Fruit fly (Drosophila melanogaster) whole organism, embryonic: ENCODE measurements around the gene CG12301.
A peak's percentile ranks its signal among the peaks of the same experiment; 100 is the strongest.

ENCODE experiments used
- ATbp ChIP-seq: fragments of 200-800 bp; sonication (Bioruptor generic); optimal IDR thresholded peaks from 2 replicates; lab custom pipeline; 2017; ENCODE audit warnings: missing biosample characterization, mild to moderate bottlenecking, missing genetic modification characterization, missing genetic modification reagents
- CG10209 ChIP-seq: fragments of 200-800 bp; sonication (Bioruptor generic); optimal IDR thresholded peaks from 3 replicates; lab custom pipeline; 2017; ENCODE audit warnings: missing biosample characterization, mild to moderate bottlenecking, missing genetic modification characterization, missing genetic modification reagents
- CG11560 ChIP-seq: fragments of 200-800 bp; sonication (Bioruptor generic); IDR thresholded peaks from 3 replicates; pipeline ENCODE4 v1.3.6; 2022; ENCODE audit warnings: missing biosample characterization, missing genetic modification characterization
- CG12071 ChIP-seq: fragments of 200-800 bp; sonication (Bioruptor generic); optimal IDR thresholded peaks from 3 replicates; lab custom pipeline; 2018; ENCODE audit warnings: missing biosample characterization, mild to moderate bottlenecking, missing genetic modification characterization
- CG12236 ChIP-seq: fragments of 200-800 bp; sonication (Bioruptor generic); optimal IDR thresholded peaks from 2 replicates; lab custom pipeline; 2016; ENCODE audit warnings: missing biosample characterization, missing genetic modification characterization
- CG12744 ChIP-seq: fragments of 200-800 bp; sonication (Bioruptor generic); optimal IDR thresholded peaks from 2 replicates; lab custom pipeline; 2016; ENCODE audit warnings: missing biosample characterization, missing genetic modification characterization
- CG13424 ChIP-seq: fragments of 200-800 bp; sonication (Bioruptor generic); optimal IDR thresholded peaks from 2 replicates; lab custom pipeline; 2019; ENCODE audit warnings: missing biosample characterization, mild to moderate bottlenecking, missing genetic modification characterization, moderate library complexity
- CG14014 ChIP-seq: fragments of 200-800 bp; sonication (Bioruptor generic); IDR thresholded peaks from 2 replicates; pipeline ENCODE4 v1.3.6; 2022; ENCODE audit warnings: missing biosample characterization, missing genetic modification characterization
- CG14050 ChIP-seq: fragments of 200-800 bp; sonication (Bioruptor generic); IDR thresholded peaks from 3 replicates; pipeline ENCODE4 v1.3.6; 2022; ENCODE audit warnings: missing biosample characterization, missing genetic modification characterization
- CG14667 ChIP-seq: fragments of 200-800 bp; sonication (Bioruptor generic); IDR thresholded peaks from 2 replicates; pipeline ENCODE4 v1.3.6; 2022; ENCODE audit warnings: missing biosample characterization, missing genetic modification characterization
- CG16813 ChIP-seq: fragments of 200-800 bp; sonication (Bioruptor generic); IDR thresholded peaks from 3 replicates; pipeline ENCODE4 v1.3.6; 2022; ENCODE audit warnings: missing biosample characterization, missing genetic modification characterization; ENCODE audit not compliant: partially characterized antibody
- CG17359 ChIP-seq: fragments of 200-800 bp; sonication (Bioruptor generic); optimal IDR thresholded peaks from 3 replicates; lab custom pipeline; 2018; ENCODE audit warnings: missing biosample characterization, mild to moderate bottlenecking, missing genetic modification characterization, moderate library complexity
- CG1792 ChIP-seq: fragments of 200-800 bp; sonication (Bioruptor generic); optimal IDR thresholded peaks from 2 replicates; lab custom pipeline; 2016; ENCODE audit warnings: missing biosample characterization, missing genetic modification characterization
- CG18262 ChIP-seq: fragments of 200-800 bp; optimal IDR thresholded peaks from 3 replicates; lab custom pipeline; 2019; ENCODE audit warnings: missing biosample characterization, mild to moderate bottlenecking, missing genetic modification characterization, moderate library complexity
- CG31441 ChIP-seq: fragments of 200-800 bp; sonication (Bioruptor generic); IDR thresholded peaks from 2 replicates; pipeline ENCODE4 v1.3.6; 2022; ENCODE audit warnings: missing biosample characterization, missing genetic modification characterization
- CG3407 ChIP-seq: fragments of 200-800 bp; sonication (Bioruptor generic); optimal IDR thresholded peaks from 2 replicates; lab custom pipeline; 2018; ENCODE audit warnings: missing biosample characterization, mild to moderate bottlenecking, missing genetic modification characterization
- CG34376 ChIP-seq: fragments of 200-800 bp; sonication (Bioruptor generic); optimal IDR thresholded peaks from 2 replicates; lab custom pipeline; 2018; ENCODE audit warnings: missing biosample characterization, mild to moderate bottlenecking, missing genetic modification characterization
- CG7556 ChIP-seq: fragments of 200-800 bp; sonication (Bioruptor generic); optimal IDR thresholded peaks from 2 replicates; lab custom pipeline; 2017; ENCODE audit warnings: missing biosample characterization, mild to moderate bottlenecking, missing genetic modification characterization
- Dfd ChIP-seq, 2 experiments: fragments of >200 bp; optimal IDR thresholded peaks; 2 replicates each; lab custom pipeline; 2017; ENCODE audit warnings: missing biosample characterization in 2 of 2, missing genetic modification characterization in 2 of 2
- Dip3 ChIP-seq: fragments of 200-800 bp; sonication (Bioruptor generic); optimal IDR thresholded peaks from 3 replicates; lab custom pipeline; 2016; ENCODE audit warnings: missing biosample characterization, missing genetic modification characterization
- Dp ChIP-seq: fragments of 200-800 bp; sonication (Bioruptor generic); optimal IDR thresholded peaks from 2 replicates; lab custom pipeline; 2018; ENCODE audit warnings: missing biosample characterization, mild to moderate bottlenecking, missing genetic modification characterization, moderate library complexity
- Elba2 ChIP-seq: fragments of 200-800 bp; sonication (Bioruptor generic); optimal IDR thresholded peaks from 3 replicates; lab custom pipeline; 2016; ENCODE audit warnings: missing biosample characterization, missing genetic modification characterization
- Fer1 ChIP-seq: fragments of 200-800 bp; sonication (Bioruptor generic); optimal IDR thresholded peaks from 2 replicates; lab custom pipeline; 2017; ENCODE audit warnings: missing biosample characterization, mild to moderate bottlenecking, missing genetic modification characterization
- Fer3 ChIP-seq: fragments of 200-800 bp; sonication (Bioruptor generic); optimal IDR thresholded peaks from 2 replicates; lab custom pipeline; 2018; ENCODE audit warnings: missing biosample characterization, mild to moderate bottlenecking, missing genetic modification characterization, moderate library complexity
- HLH3B ChIP-seq: fragments of 200-800 bp; sonication (Bioruptor generic); IDR thresholded peaks from 2 replicates; pipeline ENCODE4 v1.3.6; 2022; ENCODE audit warnings: missing biosample characterization, missing genetic modification characterization
- Kr ChIP-seq: fragments of 200-800 bp; sonication (Bioruptor generic); optimal IDR thresholded peaks from 2 replicates; lab custom pipeline; 2017; ENCODE audit warnings: missing biosample characterization, mild to moderate bottlenecking, missing genetic modification characterization
- Oli ChIP-seq: fragments of 200-800 bp; sonication (Bioruptor generic); optimal IDR thresholded peaks from 2 replicates; lab custom pipeline; 2018; ENCODE audit warnings: missing biosample characterization, mild to moderate bottlenecking, missing genetic modification characterization, moderate library complexity
- Ptx1 ChIP-seq: fragments of 200-800 bp; sonication (Bioruptor generic); IDR thresholded peaks from 2 replicates; pipeline ENCODE4 v1.3.6; 2022; ENCODE audit warnings: missing biosample characterization, missing genetic modification characterization
- ab ChIP-seq: fragments of 200-800 bp; sonication (Bioruptor generic); optimal IDR thresholded peaks from 2 replicates; lab custom pipeline; 2016; ENCODE audit warnings: missing biosample characterization, missing genetic modification characterization
- ash1 ChIP-seq: fragments of 200-800 bp; sonication (Bioruptor generic); optimal IDR thresholded peaks from 2 replicates; lab custom pipeline; 2018; ENCODE audit warnings: missing biosample characterization, mild to moderate bottlenecking, missing genetic modification characterization
- bsh ChIP-seq, 2 experiments: fragments of 200-800 bp; sonication (Bioruptor generic); optimal IDR thresholded peaks; 2 replicates each; lab custom pipeline; 2017 to 2018; ENCODE audit warnings: mild to moderate bottlenecking in 2 of 2, missing biosample characterization in 2 of 2, missing genetic modification characterization in 2 of 2, moderate library complexity in 1 of 2
- fd96Cb ChIP-seq: fragments of 200-800 bp; sonication (Bioruptor generic); optimal IDR thresholded peaks from 2 replicates; lab custom pipeline; 2018; ENCODE audit warnings: missing biosample characterization, mild to moderate bottlenecking, missing genetic modification characterization, moderate library complexity
- ftz-f1 ChIP-seq: fragments of 200-800 bp; sonication (Bioruptor generic); optimal IDR thresholded peaks from 2 replicates; lab custom pipeline; 2016; ENCODE audit warnings: missing biosample characterization, missing genetic modification characterization
- gcm ChIP-seq: fragments of 200-800 bp; sonication (Bioruptor generic); optimal IDR thresholded peaks from 2 replicates; lab custom pipeline; 2019; ENCODE audit warnings: missing biosample characterization, mild to moderate bottlenecking, missing genetic modification characterization, moderate library complexity
- gcm2 ChIP-seq: fragments of 200-800 bp; sonication (Bioruptor generic); optimal IDR thresholded peaks from 2 replicates; lab custom pipeline; 2016; ENCODE audit warnings: missing biosample characterization, missing genetic modification characterization
- gem ChIP-seq: fragments of 200-800 bp; sonication (Bioruptor generic); optimal IDR thresholded peaks from 2 replicates; lab custom pipeline; 2019; ENCODE audit warnings: missing biosample characterization, mild to moderate bottlenecking, missing genetic modification characterization, moderate library complexity
- nmo ChIP-seq: fragments of 200-800 bp; sonication (Bioruptor generic); optimal IDR thresholded peaks from 2 replicates; lab custom pipeline; 2018; ENCODE audit warnings: missing biosample characterization, mild to moderate bottlenecking, missing genetic modification characterization, moderate library complexity
- otp ChIP-seq: fragments of 200-800 bp; sonication (Bioruptor generic); IDR thresholded peaks from 3 replicates; pipeline ENCODE4, ENCODE4 v1.3.6; 2022; ENCODE audit warnings: missing biosample characterization, missing genetic modification characterization
- peb ChIP-seq: fragments of 200-800 bp; sonication (Bioruptor generic); IDR thresholded peaks from 2 replicates; pipeline ENCODE4 v1.3.6; 2022; ENCODE audit warnings: missing biosample characterization, missing genetic modification characterization
- pho ChIP-seq: fragments of 200-800 bp; sonication (Bioruptor generic); optimal IDR thresholded peaks from 2 replicates; lab custom pipeline; 2016; ENCODE audit warnings: missing biosample characterization, missing genetic modification characterization
- phol ChIP-seq: fragments of 200-800 bp; sonication (Bioruptor generic); optimal IDR thresholded peaks from 3 replicates; lab custom pipeline; 2018; ENCODE audit warnings: missing biosample characterization, mild to moderate bottlenecking, missing genetic modification characterization, moderate library complexity
- pnt ChIP-seq: fragments of 200-800 bp; sonication (Bioruptor generic); optimal IDR thresholded peaks from 3 replicates; lab custom pipeline; 2016; ENCODE audit warnings: missing biosample characterization, missing genetic modification characterization
- pros ChIP-seq: fragments of 200-800 bp; sonication (Bioruptor generic); optimal IDR thresholded peaks from 3 replicates; lab custom pipeline; 2019; ENCODE audit warnings: missing biosample characterization, mild to moderate bottlenecking, missing genetic modification characterization, moderate library complexity
- row ChIP-seq: fragments of 200-800 bp; sonication (Bioruptor generic); IDR thresholded peaks from 3 replicates; pipeline ENCODE4 v1.3.6; 2022; ENCODE audit warnings: missing biosample characterization, missing genetic modification characterization
- salm ChIP-seq: fragments of 200-800 bp; sonication (Bioruptor generic); optimal IDR thresholded peaks from 2 replicates; lab custom pipeline; 2018; ENCODE audit warnings: missing biosample characterization, mild to moderate bottlenecking, missing genetic modification characterization
- sr ChIP-seq: fragments of 200-800 bp; sonication (Bioruptor generic); IDR thresholded peaks from 3 replicates; pipeline ENCODE4 v1.3.6; 2022; ENCODE audit warnings: missing biosample characterization, missing genetic modification characterization
- stc ChIP-seq: fragments of 200-800 bp; sonication (Bioruptor generic); IDR thresholded peaks from 2 replicates; pipeline ENCODE4 v1.3.6; 2022; ENCODE audit warnings: missing biosample characterization, missing genetic modification characterization
- tin ChIP-seq: fragments of 200-800 bp; sonication (Bioruptor generic); optimal IDR thresholded peaks from 3 replicates; lab custom pipeline; 2016; ENCODE audit warnings: missing biosample characterization, missing genetic modification characterization
- tio ChIP-seq: fragments of 200-800 bp; sonication (Bioruptor generic); optimal IDR thresholded peaks from 2 replicates; lab custom pipeline; 2017; ENCODE audit warnings: missing biosample characterization, missing genetic modification characterization, inconsistent platforms
- usp ChIP-seq: fragments of >200 bp; optimal IDR thresholded peaks from 2 replicates; lab custom pipeline; 2017; ENCODE audit warnings: missing biosample characterization, missing genetic modification characterization

CG12301 gene

dm6 chr3L:15619626-15620247 lies 39.1 kb downstream of the CG12301 start, which contains the start of gene Phs (continued):
- TF ChIP-seq CG12744 (peak; percentile 87), CG31441 (peak; percentile 46; the same call in 1 of the 2 replicates), Kr (GFP tag; lab: Kevin White, UChicago) (no peak), tio (GFP tag; lab: Kevin White, UChicago) (peak; percentile 46), gcm (GFP tag; lab: Kevin White, UChicago) (peak; percentile 13), salm (tag; lab: Kevin White, UChicago) (no peak), nmo (GFP tag; lab: Kevin White, UChicago) (peak; percentile 36), CG34376 (GFP tag; lab: Kevin White, UChicago) (peak; percentile 63), CG11560 (tag; lab: Robert Waterston, UW) (no peak), CG14014 (peak; percentile 69), Fer1 (peak; percentile 79), pnt (GFP tag; lab: Kevin White, UChicago) (peak; percentile 64), ash1 (peak; percentile 82), CG14050 (GFP tag; lab: Robert Waterston, UW) (peak; percentile 67), Oli (tag; lab: Kevin White, UChicago) (peak; percentile 9), gem (tag; lab: Kevin White, UChicago) (peak; percentile 29), fd96Cb (tag; lab: Kevin White, UChicago) (peak; percentile 44), pho (GFP tag; lab: Kevin White, UChicago) (peak; percentile 76), Fer3 (peak; percentile 67), phol (peak; percentile 57), CG18262 (tag; lab: Kevin White, UChicago) (peak; percentile 38), CG13424 (tag; lab: Kevin White, UChicago) (peak; percentile 24), tin (GFP tag; lab: Kevin White, UChicago) (peak; percentile 91), Elba2 (GFP tag; lab: Kevin White, UChicago) (peak; percentile 63), Dip3 (GFP tag; lab: Kevin White, UChicago) (peak; percentile 89), bsh (GFP tag; optimal IDR thresholded peaks at IDR 0.05; lab: Kevin White, UChicago) (peak; percentile 26 to 66), CG16813 (GFP tag; lab: Robert Waterston, UW) (peak; percentile 55; the same call in 2 of the 3 replicates), gcm2 (GFP tag; lab: Kevin White, UChicago) (peak; percentile 43), Dfd (GFP tag; optimal IDR thresholded peaks at IDR 0.05; lab: Kevin White, UChicago) (no peak), ftz-f1 (GFP tag; lab: Kevin White, UChicago) (peak; percentile 73), CG3407 (peak; percentile 60), stc (GFP tag; lab: Robert Waterston, UW) (peak; percentile 48; the same call in 1 of the 2 replicates), CG1792 (GFP tag; lab: Kevin White, UChicago) (peak; percentile 71), CG17359 (tag; lab: Kevin White, UChicago) (peak; percentile 61), peb (GFP tag; lab: Robert Waterston, UW) (peak; percentile 72), CG12236 (GFP tag; lab: Kevin White, UChicago) (peak; percentile 56), sr (GFP tag; lab: Robert Waterston, UW) (peak; percentile 65; the same call in 2 of the 3 replicates), otp (GFP tag; lab: Robert Waterston, UW) (peak; percentile 78), HLH3B (GFP tag; lab: Robert Waterston, UW) (peak; percentile 70), row (0 out of 3 replicates have a peak, but pooled peaks have one; percentile 37), ATbp (peak; percentile 67), Ptx1 (GFP tag; lab: Robert Waterston, UW) (peak; percentile 70), pros (GFP tag; lab: Kevin White, UChicago) (no peak), ab (GFP tag; lab: Kevin White, UChicago) (peak; percentile 46), CG10209 (GFP tag; lab: Kevin White, UChicago) (peak; percentile 80), CG7556 (GFP tag; lab: Kevin White, UChicago) (peak; percentile 69), usp (GFP tag; lab: Kevin White, UChicago) (no peak), CG14667 (GFP tag; lab: Robert Waterston, UW) (0 out of 2 replicates have a peak, but pooled peaks have one; percentile 51), CG12071 (GFP tag; lab: Kevin White, UChicago) (peak; percentile 74), Dp (peak; percentile 98)
